Fruit fly (Drosophila melanogaster) whole organism, pupa: Measurements from ENCODE around the gene Blimp-1.

Source experiments
- CG10348 ChIP-seq: fragments of 200-800 bp; sonication (Bioruptor generic); IDR thresholded peaks from 2 replicates; pipeline ENCODE4 v1.3.6; 2022; ENCODE audit warnings: missing biosample characterization, missing genetic modification characterization
- CG9948 ChIP-seq: fragments of 200-800 bp; sonication (Bioruptor generic); optimal IDR thresholded peaks from 2 replicates; lab custom pipeline; 2018; ENCODE audit warnings: missing biosample characterization, mild to moderate bottlenecking, missing genetic modification characterization, moderate library complexity
- Pif1B ChIP-seq: fragments of 200-800 bp; sonication (Bioruptor generic); optimal IDR thresholded peaks from 3 replicates; lab custom pipeline; 2016; ENCODE audit warnings: missing biosample characterization, missing genetic modification characterization

DNA sequence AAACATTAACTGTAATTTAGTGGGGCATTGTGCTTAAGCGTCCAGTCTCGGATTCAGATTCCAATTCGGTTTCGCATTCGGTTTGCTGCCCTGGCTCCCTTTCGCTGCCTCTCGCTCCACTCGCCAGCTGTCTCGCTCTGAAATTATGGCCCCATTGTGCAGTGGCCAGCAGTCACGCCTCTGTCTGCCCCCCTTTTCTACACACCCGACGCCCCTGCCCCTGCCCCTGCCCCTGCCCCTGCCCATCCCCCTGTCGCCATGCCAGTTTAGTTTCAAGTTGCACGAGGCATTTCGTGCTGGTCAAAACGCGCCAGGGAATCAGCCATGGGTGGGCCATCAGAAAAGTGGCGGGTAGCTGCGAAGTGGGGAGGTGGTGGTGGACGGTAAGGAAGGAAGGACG lies 55.5 kb downstream of the Blimp-1 start:
- TF ChIP-seq CG10348 (GFP tag; lab: Robert Waterston, UW) (no peak), CG9948 (no peak), Pif1B (GFP tag; lab: Kevin White, UChicago) (no peak)
